Worm (Caenorhabditis elegans): ENCODE measurements around the gene rpb-4.

Gene rpb-4

DNA sequence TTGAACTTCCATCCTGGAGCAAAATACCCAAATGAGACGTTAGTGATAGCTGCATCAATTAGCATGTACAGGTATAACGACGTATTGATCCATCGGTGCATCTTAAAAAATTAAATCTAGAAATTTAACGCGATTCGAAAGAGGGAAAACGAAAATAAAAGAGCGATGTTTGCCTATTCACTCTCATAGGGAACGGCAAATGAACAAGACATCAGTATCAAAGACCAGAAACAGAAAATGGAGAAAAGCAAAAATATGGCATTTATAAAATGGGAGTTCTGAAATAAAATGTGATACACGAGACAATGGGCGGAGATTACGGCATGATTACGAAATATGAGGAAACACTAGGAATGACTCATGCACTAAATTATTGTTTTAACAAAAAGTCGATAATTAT is 18.0 kb upstream of the rpb-4 start, which contains the start of gene haf-2:
Gene haf-2 (minus strand): TSS at position 101 of the 400 bp plus-strand sequence.
- TF ChIP-seq ceh-19 (GFP tag; optimal IDR thresholded peaks at IDR 0.05) = no peak
- no peak for TF ChIP-seq ceh-14 (tag; optimal IDR thresholded peaks at IDR 0.05)
- no peak for TF ChIP-seq ceh-34 (tag; optimal IDR thresholded peaks at IDR 0.05)
- no peak for TF ChIP-seq zip-5 (tag; optimal IDR thresholded peaks at IDR 0.05)
- TF ChIP-seq C08G9.2 (tag; optimal IDR thresholded peaks at IDR 0.05) = no peak
- no peak for TF ChIP-seq nfya-1 (tag; optimal IDR thresholded peaks at IDR 0.05)
- no peak for TF ChIP-seq dmd-4 (tag; optimal IDR thresholded peaks at IDR 0.05; ENCODE audit: borderline replicate concordance)
- no peak for TF ChIP-seq hlh-13 (GFP tag; optimal IDR thresholded peaks at IDR 0.05)
- TF ChIP-seq gmeb-2 (tag; optimal IDR thresholded peaks at IDR 0.05) = no peak
- TF ChIP-seq ama-1 (optimal IDR thresholded peaks at IDR 0.05) = no peak
- no peak for TF ChIP-seq fkh-6 (tag; optimal IDR thresholded peaks at IDR 0.05)
- TF ChIP-seq unc-3 (GFP tag; conservative IDR thresholded peaks at IDR 0.05) = no peak
- TF ChIP-seq unc-3 (tag; optimal IDR thresholded peaks at IDR 0.05) = no peak
- no peak for TF ChIP-seq rnt-1 (tag; optimal IDR thresholded peaks at IDR 0.05)
- no peak for TF ChIP-seq pag-3 (tag; optimal IDR thresholded peaks at IDR 0.05; ENCODE audit: borderline replicate concordance)
- TF ChIP-seq mec-3 (tag; optimal IDR thresholded peaks at IDR 0.05; ENCODE audit: borderline replicate concordance) = no peak
- TF ChIP-seq pha-2 (tag; optimal IDR thresholded peaks at IDR 0.05) = no peak
- TF ChIP-seq K09A11.1 (tag; optimal IDR thresholded peaks at IDR 0.05; ENCODE audit: insufficient read depth) = no peak
- TF ChIP-seq pax-1 (tag; optimal IDR thresholded peaks at IDR 0.05) = no peak
- no peak for TF ChIP-seq elt-4 (tag; optimal IDR thresholded peaks at IDR 0.05)
- TF ChIP-seq ceh-48 (tag; optimal IDR thresholded peaks at IDR 0.05) = no peak

DNA sequence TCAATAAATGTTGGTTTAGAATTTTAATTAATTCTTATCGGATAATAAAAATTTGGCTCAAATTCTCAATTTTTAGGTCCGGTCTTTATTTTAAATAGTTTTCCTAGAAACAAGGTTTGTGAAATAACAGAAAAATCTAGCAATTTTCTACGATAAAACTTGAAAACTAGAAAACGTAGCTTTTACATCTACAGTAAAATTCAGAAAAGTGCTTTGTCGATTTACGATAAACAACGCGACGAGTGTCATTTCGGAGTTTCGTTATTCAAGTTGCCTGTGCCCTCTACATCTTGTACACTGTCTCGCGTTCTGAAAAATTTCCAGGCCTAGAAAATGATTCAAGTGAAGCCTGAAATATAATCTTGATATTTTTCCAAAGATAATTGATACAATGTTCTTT is 17.5 kb upstream of the rpb-4 start:
- no peak for TF ChIP-seq elt-2 (tag; optimal IDR thresholded peaks at IDR 0.05)
- TF ChIP-seq sox-2 (GFP tag; IDR thresholded peaks at IDR 0.05) = no peak
- no peak for TF ChIP-seq sdc-2 (tag; optimal IDR thresholded peaks at IDR 0.05)

ce11 chrII:7357176-7357575 is 17.1 kb upstream of the rpb-4 start:
- no peak for TF ChIP-seq npax-4 (tag; optimal IDR thresholded peaks at IDR 0.05)
- TF ChIP-seq K09A11.1 (tag; optimal IDR thresholded peaks at IDR 0.05; ENCODE audit: insufficient read depth) = no peak
- no peak for TF ChIP-seq tbx-7 (tag; optimal IDR thresholded peaks at IDR 0.05)
- TF ChIP-seq sdc-2 (tag; optimal IDR thresholded peaks at IDR 0.05) = no peak
- TF ChIP-seq elt-2 (tag; optimal IDR thresholded peaks at IDR 0.05) = no peak
- TF ChIP-seq ceh-14 (tag; optimal IDR thresholded peaks at IDR 0.05) = no peak
- no peak for TF ChIP-seq ceh-19 (GFP tag; optimal IDR thresholded peaks at IDR 0.05)
- no peak for TF ChIP-seq unc-42 (tag; optimal IDR thresholded peaks at IDR 0.05)
- no peak for TF ChIP-seq eyg-1 (tag; optimal IDR thresholded peaks at IDR 0.05)
- no peak for TF ChIP-seq pax-1 (tag; optimal IDR thresholded peaks at IDR 0.05)
- TF ChIP-seq elt-4 (tag; optimal IDR thresholded peaks at IDR 0.05) = no peak
- no peak for TF ChIP-seq pha-4 (tag; optimal IDR thresholded peaks at IDR 0.05)
- TF ChIP-seq ceh-18 (tag; optimal IDR thresholded peaks at IDR 0.05) = no peak
- TF ChIP-seq mec-3 (tag; optimal IDR thresholded peaks at IDR 0.05; ENCODE audit: borderline replicate concordance) = no peak
- no peak for TF ChIP-seq ceh-6 (GFP tag; optimal IDR thresholded peaks at IDR 0.05)
- no peak for TF ChIP-seq madf-2 (tag; optimal IDR thresholded peaks at IDR 0.05)
- TF ChIP-seq unc-86 (tag; optimal IDR thresholded peaks at IDR 0.05) = no peak

DNA sequence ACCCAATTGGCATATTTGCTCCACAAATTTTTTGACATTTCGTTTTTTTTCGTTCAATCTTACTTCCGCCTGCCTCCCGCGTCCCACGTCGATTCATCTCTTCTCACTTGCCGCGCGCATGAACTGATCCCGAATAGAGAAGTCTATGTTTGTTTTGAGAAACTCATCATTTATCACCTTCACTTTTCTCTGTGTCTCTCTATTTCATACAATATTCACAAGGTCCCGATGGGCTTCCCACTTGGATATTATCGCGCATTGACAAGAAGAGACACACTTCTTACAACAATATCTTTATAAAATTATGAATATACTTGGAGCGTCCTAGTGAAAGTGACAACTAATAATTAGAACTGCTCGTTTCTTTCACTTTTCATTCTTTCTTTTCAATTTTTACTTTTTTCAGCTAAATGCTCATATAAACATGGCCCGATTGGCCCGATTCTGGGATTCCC is 15.8 kb upstream of the rpb-4 start, which contains the start of gene insc-1:
Gene insc-1 (plus strand): TSS at position 405 of the 455 bp plus-strand sequence.
- no peak for TF ChIP-seq ceh-31 (tag; optimal IDR thresholded peaks at IDR 0.05)
- TF ChIP-seq tbx-2 (tag; optimal IDR thresholded peaks at IDR 0.05) = no peak
- TF ChIP-seq unc-86 (tag; optimal IDR thresholded peaks at IDR 0.05) = no peak
- no peak for TF ChIP-seq sox-2 (GFP tag; IDR thresholded peaks at IDR 0.05)
- no peak for TF ChIP-seq ceh-14 (tag; optimal IDR thresholded peaks at IDR 0.05)
- no peak for TF ChIP-seq madf-2 (tag; optimal IDR thresholded peaks at IDR 0.05)
- no peak for TF ChIP-seq pqm-1 (tag; optimal IDR thresholded peaks at IDR 0.05)
- TF ChIP-seq ref-2 (tag; optimal IDR thresholded peaks at IDR 0.05) = peak; percentile 16
- no peak for TF ChIP-seq ceh-34 (tag; optimal IDR thresholded peaks at IDR 0.05)
